Worm (Caenorhabditis elegans): ENCODE measurements around the gene F59F4.3.

- TF ChIP-seq ztf-16 (tag; optimal IDR thresholded peaks at IDR 0.05) = peak; percentile 28
- no peak for TF ChIP-seq odd-2 (tag; optimal IDR thresholded peaks at IDR 0.05)
Measured at ce11 chrX:15849397-15849935, 2.1 kb upstream of the F59F4.3 start, which contains the start of gene acl-1.
